Worm (Caenorhabditis elegans) whole organism, young adult: ENCODE measurements around the gene T09F5.10.

Source experiments
- F39B2.1 ChIP-seq: fragments of 200-800 bp; sonication (Bioruptor generic); IDR thresholded peaks from 2 replicates; pipeline ENCODE4 v1.3.6; 2022; ENCODE audit warnings: missing genetic modification reagents, missing genetic modification characterization, missing compliant biosample characterization
- chd-7 ChIP-seq: sonication (generic microtip); optimal IDR thresholded peaks from 2 replicates; lab custom pipeline; 2016; ENCODE audit warnings: mild to moderate bottlenecking, missing genetic modification characterization, moderate library complexity, missing compliant biosample characterization
- lin-54 ChIP-seq: fragments of 200-800 bp; sonication (Bioruptor generic); optimal IDR thresholded peaks from 2 replicates; lab custom pipeline; 2018; ENCODE audit warnings: mild to moderate bottlenecking, missing genetic modification characterization, missing compliant biosample characterization
- nhr-120 ChIP-seq: fragments of 200-800 bp; sonication (Bioruptor generic); IDR thresholded peaks from 2 replicates; pipeline ENCODE4 v1.3.6; 2022; ENCODE audit warnings: missing genetic modification characterization, missing compliant biosample characterization
- snpc-4 ChIP-seq, 5 experiments: fragments of 150-350 bp in 1 of 5; sonication (generic microtip) in 4 of 5; optimal IDR thresholded peaks; 2 replicates each; lab custom pipeline; 2014 to 2018; ENCODE audit warnings: missing genetic modification characterization in 5 of 5, missing biosample characterization in 3 of 5, antibody characterized with exemption in 2 of 5, mild to moderate bottlenecking in 2 of 5, missing compliant biosample characterization in 2 of 5, missing genotype in 2 of 5, moderate library complexity in 2 of 5, missing genetic modification reagents in 1 of 5
- unc-62 ChIP-seq: fragments of 150-350 bp; optimal IDR thresholded peaks from 2 replicates; lab custom pipeline; 2014; ENCODE audit warnings: missing biosample characterization, missing genetic modification reagents, missing genetic modification characterization
- ztf-28 ChIP-seq: fragments of 200-800 bp; sonication (Bioruptor generic); IDR thresholded peaks from 2 replicates; pipeline ENCODE4 v1.3.6; 2022; ENCODE audit warnings: missing genetic modification reagents, missing genetic modification characterization, missing compliant biosample characterization

ce11 chrV:15184097-15185040 lies 4.5 kb downstream of the T09F5.10 start, which contains the start of gene Y75B12B.1:
- TF ChIP-seq chd-7 (tag; lab: Kevin White, UChicago) (no peak), nhr-120 (no peak), F39B2.1 (GFP tag; lab: Robert Waterston, UW) (no peak), lin-54 (GFP tag; lab: Kevin White, UChicago) (peak; percentile 67), snpc-4 (GFP tag; optimal IDR thresholded peaks at IDR 0.05; lab: Kevin White, UChicago) (no peak), snpc-4 (tag; optimal IDR thresholded peaks at IDR 0.05; lab: Kevin White, UChicago) (peak in 1 of 4 experiments; percentile 25), ztf-28 (GFP tag; lab: Robert Waterston, UW) (0 out of 2 replicates have a peak, but pooled peaks have one; percentile 57), unc-62 (GFP tag; lab: Kevin White, UChicago) (no peak)
